Fruit fly (Drosophila melanogaster): ENCODE measurements around the gene Golgin104.

Golgin104 gene

dm6 chr3L:16392203-16392800 is 40.6 kb upstream of the Golgin104 start:
- TF ChIP-seq tgo (GFP tag; IDR thresholded peaks at IDR 0.05): no peak
- TF ChIP-seq sug (tag; optimal IDR thresholded peaks at IDR 0.05): peak; percentile 28
- TF ChIP-seq CG11723 (GFP tag; optimal IDR thresholded peaks at IDR 0.05): no peak
- TF ChIP-seq stc (GFP tag; IDR thresholded peaks at IDR 0.05): no peak
- TF ChIP-seq tna (GFP tag; IDR thresholded peaks at IDR 0.05; ENCODE audit: partially characterized antibody): 0 out of 2 replicates have a peak, but pooled peaks have one; percentile 29
- peak; percentile 63; the same call in 1 of the 2 replicates for TF ChIP-seq crol (GFP tag; IDR thresholded peaks at IDR 0.05)
- TF ChIP-seq lab (GFP tag; optimal IDR thresholded peaks at IDR 0.05): peak; percentile 66
- TF ChIP-seq sd (tag; optimal IDR thresholded peaks at IDR 0.05): peak; percentile 64
- TF ChIP-seq Hr78 (GFP tag; optimal IDR thresholded peaks at IDR 0.05): peak in 1 of 2 experiments; percentile 62
- TF ChIP-seq zfh2 (GFP tag; optimal IDR thresholded peaks at IDR 0.05): no peak
- 0 out of 3 replicates have a peak, but pooled peaks have one; percentile 8 for TF ChIP-seq HLH4C (GFP tag; IDR thresholded peaks at IDR 0.05; ENCODE audit: partially characterized antibody)
- peak; percentile 37 for TF ChIP-seq grn (GFP tag; optimal IDR thresholded peaks at IDR 0.05)
- TF ChIP-seq CG11456 (GFP tag; IDR thresholded peaks at IDR 0.05): 0 out of 3 replicates have a peak, but pooled peaks have one; percentile 4

dm6 chr3L:16391257-16391656 is 39.5 kb upstream of the Golgin104 start:
- TF ChIP-seq pan (optimal IDR thresholded peaks at IDR 0.05) (no peak), pan (GFP tag; optimal IDR thresholded peaks at IDR 0.05 in 1 of 2, IDR thresholded peaks at IDR 0.05 in 1 of 2) (peak in 1 of 2 experiments; percentile 21), chinmo (GFP tag; IDR thresholded peaks at IDR 0.05; ENCODE audit: partially characterized antibody) (0 out of 4 replicates have a peak, but pooled peaks have one; percentile 41), CG6683 (GFP tag; optimal IDR thresholded peaks at IDR 0.05) (no peak), zfh1 (GFP tag; IDR thresholded peaks at IDR 0.05) (0 out of 3 replicates have a peak, but pooled peaks have one; percentile 23), Ets65A (GFP tag) (peak; percentile 89), CG12071 (GFP tag; optimal IDR thresholded peaks at IDR 0.05) (no peak), Med (GFP tag) (peak; percentile 28), CG4404 (GFP tag; IDR thresholded peaks at IDR 0.05) (no peak), dysf (GFP tag; IDR thresholded peaks at IDR 0.05) (0 out of 3 replicates have a peak, but pooled peaks have one; percentile 20)

dm6 chr3L:16390793-16391192 is 39.0 kb upstream of the Golgin104 start:
- TF ChIP-seq rib (GFP tag; IDR thresholded peaks at IDR 0.05) (no peak), slou (GFP tag; optimal IDR thresholded peaks at IDR 0.05) (no peak), CG9437 (GFP tag; optimal IDR thresholded peaks at IDR 0.05) (no peak), CG13287 (GFP tag; IDR thresholded peaks at IDR 0.05; ENCODE audit: partially characterized antibody) (peak; percentile 67), CG11504 (tag; optimal IDR thresholded peaks at IDR 0.05) (peak; percentile 12), kni (GFP tag; optimal IDR thresholded peaks at IDR 0.05) (no peak), CG10267 (tag; optimal IDR thresholded peaks at IDR 0.05) (peak; percentile 86), CG2202 (tag; optimal IDR thresholded peaks at IDR 0.05) (no peak), dimm (GFP tag; IDR thresholded peaks at IDR 0.05) (no peak), Side (GFP tag; optimal IDR thresholded peaks at IDR 0.05) (no peak), YL-1 (GFP tag; optimal IDR thresholded peaks at IDR 0.05) (no peak), CG12391 (tag; optimal IDR thresholded peaks at IDR 0.05) (peak; percentile 5), CG14441 (GFP tag; IDR thresholded peaks at IDR 0.05) (no peak), p53 (GFP tag; optimal IDR thresholded peaks at IDR 0.05) (no peak), CG34376 (GFP tag; optimal IDR thresholded peaks at IDR 0.05) (no peak), NFAT (GFP tag; IDR thresholded peaks at IDR 0.05) (no peak), Doc2 (GFP tag; IDR thresholded peaks at IDR 0.05) (no peak), HmgD (GFP tag; optimal IDR thresholded peaks at IDR 0.05) (no peak), kah (GFP tag; optimal IDR thresholded peaks at IDR 0.05) (no peak), CG5953 (GFP tag; IDR thresholded peaks at IDR 0.05) (no peak), vnd (GFP tag; IDR thresholded peaks at IDR 0.05; ENCODE audit: partially characterized antibody) (no peak), CG42726 (GFP tag; IDR thresholded peaks at IDR 0.05; ENCODE audit: partially characterized antibody) (no peak), CG31441 (GFP tag; IDR thresholded peaks at IDR 0.05) (0 out of 2 replicates have a peak, but pooled peaks have one; percentile 11), trem (tag; optimal IDR thresholded peaks at IDR 0.05) (no peak), Chrac-16 (GFP tag; optimal IDR thresholded peaks at IDR 0.05) (no peak)
